Fruit fly (Drosophila melanogaster) whole organism, adult: ENCODE results near the gene CG43271.

ENCODE experiments used
- CG11617 ChIP-seq: fragments of 200-800 bp; sonication (Bioruptor generic); optimal IDR thresholded peaks from 2 replicates; lab custom pipeline; 2017; ENCODE audit warnings: mild to moderate bottlenecking, missing biosample characterization, missing genetic modification reagents, missing genetic modification characterization
- CG12768 ChIP-seq: fragments of 200-800 bp; sonication (Bioruptor generic); optimal IDR thresholded peaks from 2 replicates; lab custom pipeline; 2017; ENCODE audit warnings: missing biosample characterization, missing genetic modification characterization, mild to moderate bottlenecking, moderate library complexity, missing genetic modification reagents
- CG14711 ChIP-seq: fragments of 200-800 bp; sonication (Bioruptor generic); optimal IDR thresholded peaks from 2 replicates; lab custom pipeline; 2018; ENCODE audit warnings: missing biosample characterization, mild to moderate bottlenecking, missing genetic modification characterization, moderate library complexity
- CG1620 ChIP-seq: fragments of 200-800 bp; sonication (Bioruptor generic); optimal IDR thresholded peaks from 2 replicates; lab custom pipeline; 2016; ENCODE audit warnings: missing biosample characterization, missing genetic modification characterization
- CG33017 ChIP-seq: fragments of 200-800 bp; sonication (Bioruptor generic); optimal IDR thresholded peaks from 2 replicates; lab custom pipeline; 2018; ENCODE audit warnings: missing biosample characterization, mild to moderate bottlenecking, missing genetic modification characterization, moderate library complexity
- CG5204 ChIP-seq: fragments of 200-800 bp; sonication (Bioruptor generic); optimal IDR thresholded peaks from 2 replicates; lab custom pipeline; 2016; ENCODE audit warnings: missing biosample characterization, missing genetic modification characterization
- CG7045 ChIP-seq: fragments of 200-800 bp; sonication (Bioruptor generic); optimal IDR thresholded peaks from 2 replicates; lab custom pipeline; 2017; ENCODE audit warnings: missing biosample characterization, mild to moderate bottlenecking, missing genetic modification characterization
- CG7101 ChIP-seq: fragments of 200-800 bp; sonication (Bioruptor generic); optimal IDR thresholded peaks from 2 replicates; lab custom pipeline; 2018; ENCODE audit warnings: missing biosample characterization, mild to moderate bottlenecking, missing genetic modification characterization, moderate library complexity
- Clk ChIP-seq: fragments of 200-800 bp; sonication (Bioruptor generic); optimal IDR thresholded peaks from 2 replicates; lab custom pipeline; 2017; ENCODE audit warnings: missing biosample characterization, missing genetic modification characterization
- Crg-1 ChIP-seq: fragments of 200-800 bp; sonication (Bioruptor generic); optimal IDR thresholded peaks from 2 replicates; lab custom pipeline; 2016; ENCODE audit warnings: missing biosample characterization, missing genetic modification characterization
- Hr96 ChIP-seq: fragments of 200-800 bp; sonication (Bioruptor generic); optimal IDR thresholded peaks from 2 replicates; lab custom pipeline; 2016; ENCODE audit warnings: missing biosample characterization, missing genetic modification characterization
- Mnt ChIP-seq: fragments of 200-800 bp; sonication (Bioruptor generic); optimal IDR thresholded peaks from 2 replicates; lab custom pipeline; 2016; ENCODE audit warnings: missing biosample characterization, mild to moderate bottlenecking, missing genetic modification characterization
- bab1 ChIP-seq: fragments of 200-800 bp; sonication (Bioruptor generic); optimal IDR thresholded peaks from 3 replicates; lab custom pipeline; 2019; ENCODE audit warnings: missing biosample characterization, mild to moderate bottlenecking, missing genetic modification characterization, moderate library complexity
- cic ChIP-seq: fragments of 200-800 bp; sonication (Bioruptor generic); optimal IDR thresholded peaks from 2 replicates; lab custom pipeline; 2017; ENCODE audit warnings: missing biosample characterization, mild to moderate bottlenecking, missing genetic modification characterization, moderate library complexity
- cnc ChIP-seq, 2 experiments: fragments of >200 bp; optimal IDR thresholded peaks; 2 replicates each; lab custom pipeline; 2017
- kay ChIP-seq: fragments of 200-800 bp; sonication (Bioruptor generic); peaks from one replicate; lab custom pipeline; 2016; ENCODE audit warnings: missing biosample characterization, missing genetic modification characterization, borderline replicate concordance
- ovo ChIP-seq: fragments of 200-800 bp; sonication (Bioruptor generic); optimal IDR thresholded peaks from 2 replicates; lab custom pipeline; 2016; ENCODE audit warnings: missing biosample characterization, missing genetic modification characterization
- pad ChIP-seq: fragments of 200-800 bp; sonication (Bioruptor generic); optimal IDR thresholded peaks from 3 replicates; lab custom pipeline; 2017; ENCODE audit warnings: missing biosample characterization, missing genetic modification characterization, mild to moderate bottlenecking, moderate library complexity, missing genetic modification reagents
- tj ChIP-seq: fragments of 200-800 bp; sonication (Bioruptor generic); optimal IDR thresholded peaks from 3 replicates; lab custom pipeline; 2017; ENCODE audit warnings: missing biosample characterization, mild to moderate bottlenecking, missing genetic modification characterization, moderate library complexity
- toe ChIP-seq: fragments of 200-800 bp; sonication (Bioruptor generic); optimal IDR thresholded peaks from 2 replicates; lab custom pipeline; 2016; ENCODE audit warnings: missing biosample characterization, missing genetic modification characterization

CG43271 gene

DNA sequence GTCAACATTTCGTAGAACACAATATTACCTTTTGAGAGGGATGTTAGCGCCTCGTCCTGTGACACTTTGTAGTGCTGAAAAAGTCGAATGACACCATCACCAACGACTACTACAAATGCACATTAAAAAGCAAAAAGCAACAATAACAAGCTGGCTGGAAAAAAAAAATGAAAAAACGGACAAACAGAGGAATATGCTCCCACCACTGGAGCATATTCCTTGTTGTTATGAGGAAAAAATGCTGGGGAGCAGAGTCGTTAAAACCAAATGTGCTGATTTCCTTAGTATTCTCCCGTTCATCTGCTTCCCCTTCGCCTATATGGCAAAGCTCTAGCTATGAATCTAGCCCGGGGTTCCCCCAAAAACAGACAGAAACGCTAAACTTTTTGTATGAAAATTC, at the start of gene CG43271:
TSS of gene CG43271 (minus strand) at position 101 of the 400 bp plus-strand sequence.
- no peak for TF ChIP-seq tj (GFP tag; lab: Kevin White, UChicago)
- TF ChIP-seq CG7101 (tag; lab: Kevin White, UChicago), result no peak

- no peak for TF ChIP-seq tj (GFP tag; lab: Kevin White, UChicago)
- TF ChIP-seq CG33017 (tag; lab: Kevin White, UChicago), result no peak
- TF ChIP-seq Hr96 (GFP tag; lab: Kevin White, UChicago), result no peak
- no peak for TF ChIP-seq cnc (optimal IDR thresholded peaks at IDR 0.05; lab: Kevin White, UChicago)
- no peak for TF ChIP-seq Clk (GFP tag; lab: Kevin White, UChicago)
- no peak for TF ChIP-seq Mnt (GFP tag; lab: Kevin White, UChicago)
- TF ChIP-seq CG12768 (GFP tag; lab: Kevin White, UChicago), result no peak
- TF ChIP-seq Crg-1 (GFP tag; lab: Kevin White, UChicago), result no peak
- TF ChIP-seq CG11617 (GFP tag; lab: Kevin White, UChicago), result no peak
- TF ChIP-seq CG7045 (GFP tag; lab: Kevin White, UChicago), result no peak
- TF ChIP-seq cic (GFP tag; lab: Kevin White, UChicago), result no peak
- no peak for TF ChIP-seq pad (GFP tag; lab: Kevin White, UChicago)
- TF ChIP-seq kay (GFP tag; lab: Kevin White, UChicago), result no peak
- no peak for TF ChIP-seq CG1620
- no peak for TF ChIP-seq bab1 (GFP tag; lab: Kevin White, UChicago)
- TF ChIP-seq ovo (GFP tag; lab: Kevin White, UChicago), result no peak
- no peak for TF ChIP-seq CG14711 (tag; lab: Kevin White, UChicago)
- TF ChIP-seq toe, result no peak
- TF ChIP-seq CG7101 (tag; lab: Kevin White, UChicago), result no peak
Measured at dm6 chr2L:17963710-17964109, 48.9 kb upstream of the CG43271 start.

DNA sequence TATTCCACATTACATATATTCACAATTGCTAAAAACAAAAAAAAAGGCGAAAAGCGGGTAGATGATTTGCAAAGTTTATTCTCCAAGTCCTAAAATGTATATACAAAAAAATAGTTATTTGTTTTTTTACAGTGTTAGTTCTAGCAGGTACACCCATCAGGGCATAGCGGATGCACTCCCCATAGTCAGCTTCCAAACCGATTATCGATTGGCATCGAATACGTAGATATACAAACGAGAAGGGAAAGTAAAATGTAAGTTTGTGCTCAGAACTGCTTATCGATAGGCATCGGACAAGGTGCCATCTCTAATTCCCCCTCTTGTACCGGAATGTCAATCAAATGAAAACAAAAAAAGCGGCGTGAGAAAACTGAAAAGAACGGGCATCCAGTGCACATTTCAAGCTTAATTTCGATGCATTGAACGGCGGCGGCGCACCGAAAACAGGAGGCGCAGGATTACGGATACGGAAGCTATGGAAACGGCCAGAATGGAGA, 48.3 kb upstream of the CG43271 start, which contains the start of gene CG5674:
TSS of gene CG5674 (plus strand) at position 309 of the 497 bp plus-strand sequence.
- TF ChIP-seq bab1 (GFP tag; lab: Kevin White, UChicago) (peak; percentile 12), CG33017 (tag; lab: Kevin White, UChicago) (peak; percentile 18), CG11617 (GFP tag; lab: Kevin White, UChicago) (no peak), toe (peak; percentile 3), CG1620 (peak; percentile 11), pad (GFP tag; lab: Kevin White, UChicago) (peak; percentile 98)

- no peak for TF ChIP-seq CG11617 (GFP tag; lab: Kevin White, UChicago)
- no peak for TF ChIP-seq CG14711 (tag; lab: Kevin White, UChicago)
- TF ChIP-seq Clk (GFP tag; lab: Kevin White, UChicago), result no peak
- TF ChIP-seq bab1 (GFP tag; lab: Kevin White, UChicago), result no peak
- TF ChIP-seq CG5204 (GFP tag; lab: Kevin White, UChicago), result no peak
Measured at dm6 chr2L:17960214-17960613, 45.4 kb upstream of the CG43271 start.

DNA sequence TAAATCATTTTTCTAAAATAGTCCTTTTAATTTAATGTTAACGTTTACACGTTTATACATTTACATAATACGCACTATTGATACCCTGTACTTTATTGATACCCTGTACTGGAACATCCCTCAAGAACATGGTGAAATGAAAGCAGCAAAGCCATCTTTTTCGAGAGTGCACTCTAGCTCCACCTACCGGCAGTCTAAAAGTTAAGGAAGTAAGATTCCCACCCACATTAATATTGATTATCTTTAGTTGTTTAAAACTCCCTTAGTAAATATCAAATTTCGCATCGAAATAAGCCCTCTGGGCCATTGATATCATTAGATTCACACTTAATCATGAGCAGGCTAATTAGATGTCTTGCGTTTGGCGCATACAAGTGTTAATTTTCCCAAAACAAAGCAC, 43.5 kb upstream of the CG43271 start:
- TF ChIP-seq cnc (optimal IDR thresholded peaks at IDR 0.05; lab: Kevin White, UChicago), result no peak
- TF ChIP-seq bab1 (GFP tag; lab: Kevin White, UChicago), result no peak
- no peak for TF ChIP-seq Mnt (GFP tag; lab: Kevin White, UChicago)
- TF ChIP-seq tj (GFP tag; lab: Kevin White, UChicago), result no peak
- no peak for TF ChIP-seq CG33017 (tag; lab: Kevin White, UChicago)
- no peak for TF ChIP-seq CG5204 (GFP tag; lab: Kevin White, UChicago)

DNA sequence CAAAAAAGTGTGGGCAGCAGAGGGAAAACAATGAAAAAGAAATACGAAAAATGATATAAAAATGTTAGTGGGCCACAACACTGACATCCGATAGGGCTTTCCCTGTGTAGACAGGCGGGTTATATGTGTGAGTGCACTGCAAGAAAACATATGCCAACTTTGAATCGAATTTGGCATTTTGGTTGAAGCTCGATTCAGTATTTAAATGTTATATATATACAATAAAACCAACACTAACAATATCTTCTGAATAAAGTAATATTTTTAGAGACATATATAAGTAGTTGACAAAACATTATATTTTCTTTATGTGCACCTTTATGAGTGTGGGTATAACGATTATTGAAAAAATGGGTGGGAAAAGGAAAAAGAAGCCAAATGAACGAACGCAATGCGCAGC, 6.7 kb upstream of the CG43271 start:
- TF ChIP-seq CG7045 (GFP tag; lab: Kevin White, UChicago) (no peak), kay (GFP tag; lab: Kevin White, UChicago) (no peak), CG5204 (GFP tag; lab: Kevin White, UChicago) (no peak), CG14711 (tag; lab: Kevin White, UChicago) (no peak), Crg-1 (GFP tag; lab: Kevin White, UChicago) (no peak), pad (GFP tag; lab: Kevin White, UChicago) (no peak)

DNA sequence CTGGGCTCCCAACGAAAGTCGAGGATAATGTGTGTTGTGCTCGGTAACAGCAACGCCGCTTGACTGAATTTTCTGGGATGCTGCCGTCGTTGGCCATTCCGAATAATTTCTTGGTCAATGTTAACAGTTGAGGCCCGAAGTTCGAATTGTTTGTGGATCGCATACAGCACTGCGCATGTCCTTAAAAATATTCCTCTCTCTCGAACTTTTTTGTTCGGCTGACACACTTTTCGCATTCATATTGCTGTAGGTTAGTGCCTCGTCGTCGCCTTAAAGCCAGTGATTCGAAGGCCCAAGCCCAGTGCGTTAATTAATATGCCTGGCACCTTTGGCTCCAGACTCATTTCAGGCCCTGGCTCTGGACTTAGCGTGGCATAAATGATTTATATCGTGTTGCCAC, 11.8 kb downstream of the CG43271 start:
- no peak for TF ChIP-seq ovo (GFP tag; lab: Kevin White, UChicago)
- no peak for TF ChIP-seq Clk (GFP tag; lab: Kevin White, UChicago)
- TF ChIP-seq kay (GFP tag; lab: Kevin White, UChicago), result no peak
- TF ChIP-seq toe, result no peak
- TF ChIP-seq pad (GFP tag; lab: Kevin White, UChicago), result no peak
- no peak for TF ChIP-seq tj (GFP tag; lab: Kevin White, UChicago)
- TF ChIP-seq Hr96 (GFP tag; lab: Kevin White, UChicago), result no peak
- TF ChIP-seq CG5204 (GFP tag; lab: Kevin White, UChicago), result no peak
- no peak for TF ChIP-seq CG7101 (tag; lab: Kevin White, UChicago)
- no peak for TF ChIP-seq CG12768 (GFP tag; lab: Kevin White, UChicago)
- no peak for TF ChIP-seq Mnt (GFP tag; lab: Kevin White, UChicago)
- TF ChIP-seq CG33017 (tag; lab: Kevin White, UChicago), result no peak
- no peak for TF ChIP-seq CG1620
